Worm (Caenorhabditis elegans) whole organism, early embryonic: ENCODE results near the gene C34C6.3.

ENCODE experiments used
- F13C5.2 ChIP-seq: sonication (generic microtip); optimal IDR thresholded peaks from 2 replicates; lab custom pipeline; 2017; ENCODE audit warnings: mild to moderate bottlenecking, missing genetic modification characterization, inconsistent platforms, missing compliant biosample characterization
- aly-1 ChIP-seq: sonication (generic microtip); optimal IDR thresholded peaks from 2 replicates; lab custom pipeline; 2016; ENCODE audit warnings: missing genetic modification characterization, missing compliant biosample characterization
- ceh-13 ChIP-seq: fragments of 200-800 bp; sonication (Bioruptor generic); optimal IDR thresholded peaks from 2 replicates; lab custom pipeline; 2018; ENCODE audit warnings: mild to moderate bottlenecking, missing genetic modification characterization, missing compliant biosample characterization

DNA sequence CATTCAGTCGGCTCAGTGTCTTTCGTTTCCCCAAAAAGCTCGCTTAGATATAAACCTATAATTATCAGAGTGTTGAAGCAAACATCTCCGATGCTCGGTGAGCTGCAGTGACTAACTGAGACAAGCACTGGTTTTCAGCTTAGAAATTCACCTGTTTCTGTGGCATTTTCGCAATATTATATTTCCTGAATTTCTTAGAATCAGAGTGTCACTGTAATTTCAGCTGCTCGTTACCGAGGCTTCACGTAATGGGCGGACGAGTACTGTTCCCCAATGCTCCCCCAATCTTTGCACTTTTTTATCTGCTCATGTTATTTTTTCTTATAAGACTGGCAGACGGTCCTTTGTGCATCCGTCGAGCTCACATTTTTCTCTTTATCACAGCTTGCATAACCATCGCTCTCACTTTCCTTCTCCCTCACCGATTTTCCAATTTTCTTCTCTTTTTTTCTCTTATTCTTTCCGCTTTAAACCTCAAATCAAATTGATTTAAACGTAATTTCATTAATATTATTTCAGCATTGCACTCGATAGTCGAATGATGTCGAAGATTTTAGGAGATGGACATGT is 30.3 kb downstream of the C34C6.3 start, which contains the start of gene trcs-2:
- no peak for TF ChIP-seq ceh-13
- TF ChIP-seq F13C5.2 (tag; lab: Kevin White, UChicago): no peak
- TF ChIP-seq aly-1 (tag; lab: Kevin White, UChicago): no peak
